Fruit fly (Drosophila melanogaster) whole organism, wandering third instar larva: Measurements from ENCODE around the gene CG31038.
A peak's percentile ranks its signal among the peaks of the same experiment; 100 is the strongest.

Source experiments
- CG32264 ChIP-seq: fragments of 200-800 bp; sonication (Bioruptor generic); optimal IDR thresholded peaks from 2 replicates; lab custom pipeline; 2016; ENCODE audit warnings: missing biosample characterization, missing genetic modification characterization
- CG9705 ChIP-seq: fragments of 200-800 bp; sonication (Bioruptor generic); optimal IDR thresholded peaks from 2 replicates; lab custom pipeline; 2018; ENCODE audit warnings: missing biosample characterization, mild to moderate bottlenecking, missing genetic modification characterization
- Dfd ChIP-seq: fragments of >200 bp; optimal IDR thresholded peaks from 2 replicates; lab custom pipeline; 2017; ENCODE audit warnings: missing biosample characterization, missing genetic modification characterization
- Dif ChIP-seq: fragments of 200-275, 200-300 bp; sonication (Bioruptor generic); optimal IDR thresholded peaks from 2 replicates; lab custom pipeline; 2018; ENCODE audit warnings: missing biosample characterization, missing genetic modification characterization; ENCODE audit not compliant: partially characterized antibody
- HLH106 ChIP-seq: fragments of 200-800 bp; optimal IDR thresholded peaks from 3 replicates; lab custom pipeline; 2019; ENCODE audit warnings: missing biosample characterization, mild to moderate bottlenecking, missing genetic modification characterization, moderate library complexity
- Hnf4 ChIP-seq: fragments of 200-800 bp; sonication (Bioruptor generic); optimal IDR thresholded peaks from 2 replicates; lab custom pipeline; 2016; ENCODE audit warnings: missing biosample characterization, mild to moderate bottlenecking, missing genetic modification characterization
- Hr78 ChIP-seq: fragments of >200 bp; optimal IDR thresholded peaks from 2 replicates; lab custom pipeline; 2017; ENCODE audit warnings: missing biosample characterization, missing genetic modification characterization
- Hr83 ChIP-seq: fragments of 200-300 bp; sonication (Bioruptor generic); optimal IDR thresholded peaks from 2 replicates; lab custom pipeline; 2016; ENCODE audit warnings: missing biosample characterization, mild to moderate bottlenecking, missing genetic modification characterization, moderate library complexity; ENCODE audit not compliant: poor library complexity, severe bottlenecking
- Jra ChIP-seq: sonication (Bioruptor generic); optimal IDR thresholded peaks from 2 replicates; lab custom pipeline; 2016; ENCODE audit warnings: missing biosample characterization, missing genetic modification characterization
- Myc ChIP-seq: fragments of >200 bp; optimal IDR thresholded peaks from 2 replicates; lab custom pipeline; 2017
- N ChIP-seq: fragments of >200 bp; optimal IDR thresholded peaks from 2 replicates; lab custom pipeline; 2018; ENCODE audit warnings: missing biosample characterization, missing external identifiers, missing genetic modification characterization
- OdsH ChIP-seq: fragments of 200-800 bp; sonication (Bioruptor generic); optimal IDR thresholded peaks from 2 replicates; lab custom pipeline; 2016; ENCODE audit warnings: missing biosample characterization, mild to moderate bottlenecking, missing genetic modification characterization
- Sp1 ChIP-seq: fragments of 200-800 bp; sonication (Bioruptor generic); optimal IDR thresholded peaks from 3 replicates; lab custom pipeline; 2019; ENCODE audit warnings: missing biosample characterization, mild to moderate bottlenecking, missing genetic modification characterization, moderate library complexity
- Vsx2 ChIP-seq: fragments of 200-300, 225-300 bp; sonication (Bioruptor generic); optimal IDR thresholded peaks from 2 replicates; lab custom pipeline; 2018; ENCODE audit warnings: missing biosample characterization, missing genetic modification characterization; ENCODE audit not compliant: partially characterized antibody
- br ChIP-seq: fragments of 200-800 bp; sonication (Bioruptor generic); optimal IDR thresholded peaks from 2 replicates; lab custom pipeline; 2016; ENCODE audit warnings: missing biosample characterization, missing genetic modification characterization
- dl ChIP-seq, 2 experiments: fragments of 175-275, 200-275 bp in 1 of 2; fragments of 200-275 bp in 1 of 2; sonication (Bioruptor generic); optimal IDR thresholded peaks; lab custom pipeline; 2018; ENCODE audit warnings: mild to moderate bottlenecking in 2 of 2, missing biosample characterization in 2 of 2, missing genetic modification characterization in 2 of 2, moderate library complexity in 2 of 2; ENCODE audit not compliant: partially characterized antibody in 2 of 2, insufficient read depth in 1 of 2
- dmrt93B ChIP-seq: fragments of 200-800 bp; sonication (Bioruptor generic); optimal IDR thresholded peaks from 2 replicates; lab custom pipeline; 2018; ENCODE audit warnings: missing biosample characterization, mild to moderate bottlenecking, missing genetic modification characterization
- dsf ChIP-seq: sonication (Bioruptor generic); optimal IDR thresholded peaks from 2 replicates; lab custom pipeline; 2016; ENCODE audit warnings: missing biosample characterization, missing genetic modification characterization, borderline replicate concordance
- ey ChIP-seq: fragments of 200-800 bp; sonication (Bioruptor generic); optimal IDR thresholded peaks from 2 replicates; lab custom pipeline; 2016; ENCODE audit warnings: missing biosample characterization, missing genetic modification characterization
- foxo ChIP-seq, 2 experiments: fragments of 200-800 bp; sonication (Bioruptor generic); optimal IDR thresholded peaks; 2 replicates in 1 of 2; 3 replicates in 1 of 2; lab custom pipeline; 2016 to 2017; ENCODE audit warnings: missing biosample characterization in 2 of 2, missing genetic modification characterization in 2 of 2
- fru ChIP-seq: fragments of 200-800 bp; sonication (Bioruptor generic); optimal IDR thresholded peaks from 3 replicates; lab custom pipeline; 2016; ENCODE audit warnings: missing biosample characterization, mild to moderate bottlenecking, missing genetic modification characterization
- h ChIP-seq: fragments of 200-800 bp; sonication (Bioruptor generic); optimal IDR thresholded peaks from 3 replicates; lab custom pipeline; 2016; ENCODE audit warnings: missing biosample characterization, mild to moderate bottlenecking, missing genetic modification characterization
- jim ChIP-seq: fragments of 175-275, 200-325 bp; sonication (Bioruptor generic); optimal IDR thresholded peaks from 2 replicates; lab custom pipeline; 2016; ENCODE audit warnings: missing biosample characterization, mild to moderate bottlenecking, missing genetic modification characterization
- pan ChIP-seq: fragments of >200 bp; optimal IDR thresholded peaks from 2 replicates; lab custom pipeline; 2017
- rgr ChIP-seq: fragments of 200-800 bp; sonication (Bioruptor generic); optimal IDR thresholded peaks from 3 replicates; lab custom pipeline; 2016; ENCODE audit warnings: missing biosample characterization, mild to moderate bottlenecking, missing genetic modification characterization
- sage ChIP-seq: fragments of 200-800 bp; sonication (Bioruptor generic); optimal IDR thresholded peaks from 2 replicates; lab custom pipeline; 2016; ENCODE audit warnings: missing biosample characterization, mild to moderate bottlenecking, missing genetic modification characterization
- sv ChIP-seq: fragments of 200-800 bp; sonication (Bioruptor generic); optimal IDR thresholded peaks from 3 replicates; lab custom pipeline; 2016; ENCODE audit warnings: missing biosample characterization, missing genetic modification characterization
- tai ChIP-seq: sonication (Bioruptor generic); optimal IDR thresholded peaks from 2 replicates; lab custom pipeline; 2016; ENCODE audit warnings: missing biosample characterization, missing genetic modification characterization
- usp ChIP-seq: fragments of >200 bp; optimal IDR thresholded peaks from 2 replicates; lab custom pipeline; 2017; ENCODE audit warnings: missing biosample characterization, missing genetic modification characterization
- woc ChIP-seq: sonication (Bioruptor generic); optimal IDR thresholded peaks from 2 replicates; lab custom pipeline; 2016; ENCODE audit warnings: missing biosample characterization, mild to moderate bottlenecking, missing genetic modification characterization

Gene CG31038

dm6 chr3R:29926955-29927354 lies 50.1 kb downstream of the CG31038 start, which contains the start of gene CG15522:
TSS of gene CG15522 (plus strand) at chr3R:29927255.
- no peak for TF ChIP-seq ey (GFP tag; lab: Kevin White, UChicago)
- no peak for TF ChIP-seq dmrt93B (GFP tag; lab: Kevin White, UChicago)
- TF ChIP-seq pan, result no peak
- TF ChIP-seq rgr (GFP tag; lab: Kevin White, UChicago), result no peak
- no peak for TF ChIP-seq woc
- no peak for TF ChIP-seq CG9705 (GFP tag; lab: Kevin White, UChicago)
- TF ChIP-seq dsf (GFP tag; lab: Kevin White, UChicago), result no peak
- TF ChIP-seq HLH106, result no peak
- TF ChIP-seq fru (GFP tag; lab: Kevin White, UChicago), result no peak
- no peak for TF ChIP-seq Hnf4 (GFP tag; lab: Kevin White, UChicago)
- TF ChIP-seq br (GFP tag; lab: Kevin White, UChicago), result no peak
- no peak for TF ChIP-seq sv (GFP tag; lab: Kevin White, UChicago)
- TF ChIP-seq Dfd (GFP tag; lab: Kevin White, UChicago), result no peak

dm6 chr3R:29930286-29930685 lies 53.4 kb downstream of the CG31038 start, which contains the start of gene alpha-Man-Ic:
TSS of gene alpha-Man-Ic (minus strand) at chr3R:29930386.
- no peak for TF ChIP-seq dl (GFP tag; optimal IDR thresholded peaks at IDR 0.05; lab: Kevin White, UChicago; ENCODE audit: insufficient read depth in 1 of 2, partially characterized antibody in 2 of 2)
- TF ChIP-seq CG9705 (GFP tag; lab: Kevin White, UChicago), result no peak
- no peak for TF ChIP-seq HLH106
- no peak for TF ChIP-seq Myc (lab: Kevin White, UChicago)
- TF ChIP-seq OdsH (GFP tag; lab: Kevin White, UChicago), result no peak
- TF ChIP-seq CG32264 (GFP tag; lab: Kevin White, UChicago), result no peak
- no peak for TF ChIP-seq h (GFP tag; lab: Kevin White, UChicago)
- TF ChIP-seq sage, result no peak
- TF ChIP-seq usp (GFP tag; lab: Kevin White, UChicago), result no peak
- TF ChIP-seq, all 38 proteins: peak for 0

- TF ChIP-seq OdsH (GFP tag; lab: Kevin White, UChicago) (no peak), foxo (GFP tag; optimal IDR thresholded peaks at IDR 0.05; lab: Kevin White, UChicago) (no peak), h (GFP tag; lab: Kevin White, UChicago) (no peak), dsf (GFP tag; lab: Kevin White, UChicago) (no peak), HLH106 (no peak), usp (GFP tag; lab: Kevin White, UChicago) (no peak), fru (GFP tag; lab: Kevin White, UChicago) (no peak), jim (GFP tag; lab: Kevin White, UChicago) (no peak), Myc (lab: Kevin White, UChicago) (no peak), tai (GFP tag; lab: Kevin White, UChicago) (no peak), sv (GFP tag; lab: Kevin White, UChicago) (no peak), Jra (GFP tag; lab: Kevin White, UChicago) (no peak), Hr83 (GFP tag; lab: Kevin White, UChicago) (no peak), Sp1 (no peak), Dfd (GFP tag; lab: Kevin White, UChicago) (no peak), N (GFP tag; lab: Kevin White, UChicago) (no peak)
Observed at dm6 chr3R:29933007-29933464, 56.2 kb downstream of the CG31038 start, which contains the start of the genes Cog7, CG42557 and CG42558. TSS of gene Cog7 (minus strand) at chr3R:29933057. TSS of gene CG42557 (plus strand) at chr3R:29933287. TSS of gene CG42558 (plus strand) at chr3R:29933287.

dm6 chr3R:29935756-29936155 lies 58.9 kb downstream of the CG31038 start, which contains the start of the genes eIF2Balpha and Vps13B:
TSS of gene eIF2Balpha (minus strand) at chr3R:29935888.
TSS of gene Vps13B (plus strand) at chr3R:29935978.
- TF ChIP-seq CG9705 (GFP tag; lab: Kevin White, UChicago), result no peak
- TF ChIP-seq dl (GFP tag; optimal IDR thresholded peaks at IDR 0.05; lab: Kevin White, UChicago; ENCODE audit: insufficient read depth in 1 of 2, partially characterized antibody in 2 of 2), result peak; percentile 95 to 96
- TF ChIP-seq Hr78 (GFP tag; lab: Kevin White, UChicago), result no peak
- peak; percentile 100 for TF ChIP-seq Vsx2 (GFP tag; lab: Kevin White, UChicago)
- TF ChIP-seq sage, result no peak
- TF ChIP-seq Dif (GFP tag; lab: Kevin White, UChicago), result peak; percentile 100
